Worm (Caenorhabditis elegans) whole organism, L1 larva: ENCODE measurements around the gene cka-2.

Experiments
- C04F5.9 ChIP-seq: sonication (generic microtip); optimal IDR thresholded peaks from 2 replicates; lab custom pipeline; 2016; ENCODE audit warnings: missing genetic modification characterization, missing compliant biosample characterization
- F16B12.6 ChIP-seq: fragments of 150-350 bp; optimal IDR thresholded peaks from 2 replicates; lab custom pipeline; 2014; ENCODE audit warnings: missing biosample characterization, missing genetic modification characterization
- alr-1 ChIP-seq: fragments of 200-800 bp; sonication (Bioruptor generic); optimal IDR thresholded peaks from 2 replicates; lab custom pipeline; 2018; ENCODE audit warnings: borderline replicate concordance, mild to moderate bottlenecking, missing genetic modification characterization, missing compliant biosample characterization
- ama-1 ChIP-seq: fragments of 150-350 bp; optimal IDR thresholded peaks from 2 replicates; lab custom pipeline; 2014
- ceh-63 ChIP-seq: fragments of 200-800 bp; sonication (Bioruptor generic); optimal IDR thresholded peaks from 2 replicates; lab custom pipeline; 2018; ENCODE audit warnings: mild to moderate bottlenecking, missing genetic modification characterization, missing compliant biosample characterization
- ceh-90 ChIP-seq: sonication (generic microtip); optimal IDR thresholded peaks from 2 replicates; lab custom pipeline; 2016; ENCODE audit warnings: missing genetic modification characterization, missing compliant biosample characterization
- dpl-1 ChIP-seq, 3 experiments: fragments of 150-350 bp in 2 of 3; sonication (generic microtip) in 1 of 3; optimal IDR thresholded peaks; 2 replicates each; lab custom pipeline; 2014 to 2017; ENCODE audit warnings: missing biosample characterization in 3 of 3, missing genetic modification characterization in 3 of 3, missing genetic modification reagents in 3 of 3
- efl-1 ChIP-seq, 4 experiments: fragments of 150-350 bp; optimal IDR thresholded peaks in 3 of 4; peaks in 1 of 4; 1 replicate in 1 of 4; 2 replicates in 3 of 4; lab custom pipeline; 2014; ENCODE audit warnings: missing biosample characterization in 2 of 4, missing genetic modification characterization in 2 of 4, missing genetic modification reagents in 2 of 4
- egl-13 ChIP-seq: sonication (generic microtip); optimal IDR thresholded peaks from 2 replicates; lab custom pipeline; 2016; ENCODE audit warnings: missing genotype, missing genetic modification reagents, missing genetic modification characterization, missing compliant biosample characterization
- egl-27 ChIP-seq, 2 experiments: fragments of 150-350 bp in 1 of 2; sonication (generic microtip); optimal IDR thresholded peaks; 3 replicates each; lab custom pipeline; 2017 to 2018; ENCODE audit warnings: missing biosample characterization in 2 of 2, missing genetic modification characterization in 2 of 2, missing genetic modification reagents in 2 of 2
- elt-2 ChIP-seq: sonication (generic microtip); optimal IDR thresholded peaks from 2 replicates; lab custom pipeline; 2016; ENCODE audit warnings: missing genetic modification characterization, mild to moderate bottlenecking, inconsistent platforms, missing compliant biosample characterization, missing genetic modification reagents
- elt-3 ChIP-seq, 6 experiments: fragments of 150-350 bp in 1 of 6; sonication (generic microtip); optimal IDR thresholded peaks; 2 replicates each; lab custom pipeline; 2017 to 2018; ENCODE audit warnings: missing biosample characterization in 6 of 6, missing genetic modification characterization in 6 of 6, inconsistent platforms in 1 of 6
- ets-5 ChIP-seq: fragments of 200-800 bp; sonication (Bioruptor generic); IDR thresholded peaks from 2 replicates; pipeline ENCODE4 v1.3.6; 2022; ENCODE audit warnings: missing genetic modification characterization, missing compliant biosample characterization
- fkh-10 ChIP-seq: sonication (generic microtip); optimal IDR thresholded peaks from 2 replicates; lab custom pipeline; 2017; ENCODE audit warnings: missing biosample characterization, missing genetic modification reagents, missing genetic modification characterization
- fkh-4 ChIP-seq: sonication (generic microtip); optimal IDR thresholded peaks from 2 replicates; lab custom pipeline; 2016; ENCODE audit warnings: missing compliant biosample characterization, missing genetic modification characterization, borderline replicate concordance
- grh-1 ChIP-seq: fragments of 200-800 bp; sonication (Bioruptor generic); IDR thresholded peaks from 2 replicates; pipeline ENCODE4 v1.3.6; 2022; ENCODE audit warnings: missing genetic modification reagents, missing genetic modification characterization, missing compliant biosample characterization
- hlh-4 ChIP-seq: sonication (generic microtip); optimal IDR thresholded peaks from 2 replicates; lab custom pipeline; 2016; ENCODE audit warnings: mild to moderate bottlenecking, missing genetic modification characterization, missing compliant biosample characterization
- lin-13 ChIP-seq: fragments of 150-350 bp; optimal IDR thresholded peaks from 2 replicates; lab custom pipeline; 2014; ENCODE audit warnings: missing biosample characterization, missing genetic modification reagents, missing genetic modification characterization
- lin-14 ChIP-seq: fragments of 200-800 bp; sonication (Bioruptor generic); optimal IDR thresholded peaks from 2 replicates; lab custom pipeline; 2018; ENCODE audit warnings: mild to moderate bottlenecking, missing genetic modification characterization, moderate library complexity, missing compliant biosample characterization
- lin-35 ChIP-seq, 2 experiments: fragments of 150-350 bp; optimal IDR thresholded peaks; 2 replicates each; lab custom pipeline; 2014; ENCODE audit warnings: missing biosample characterization in 2 of 2, missing genetic modification characterization in 2 of 2, missing genetic modification reagents in 2 of 2
- lsy-2 ChIP-seq, 2 experiments: fragments of 150-350 bp; optimal IDR thresholded peaks; 2 replicates each; lab custom pipeline; 2014; ENCODE audit warnings: missing biosample characterization in 2 of 2, missing genetic modification characterization in 2 of 2
- mef-2 ChIP-seq: fragments of 150-350 bp; optimal IDR thresholded peaks from 2 replicates; lab custom pipeline; 2014; ENCODE audit warnings: missing biosample characterization, missing genetic modification characterization
- nhr-11 ChIP-seq: fragments of 150-350 bp; optimal IDR thresholded peaks from 2 replicates; lab custom pipeline; 2014; ENCODE audit warnings: missing biosample characterization, missing genetic modification characterization
- nhr-12 ChIP-seq: sonication (generic microtip); optimal IDR thresholded peaks from 2 replicates; lab custom pipeline; 2017; ENCODE audit warnings: missing biosample characterization, missing genetic modification characterization
- nhr-19 ChIP-seq: fragments of 200-800 bp; sonication (Bioruptor generic); conservative IDR thresholded peaks from 2 replicates; pipeline ENCODE4 v1.3.6; 2022; ENCODE audit warnings: missing genetic modification characterization, missing compliant biosample characterization
- nhr-20 ChIP-seq: sonication (generic microtip); optimal IDR thresholded peaks from 2 replicates; lab custom pipeline; 2016; ENCODE audit warnings: mild to moderate bottlenecking, missing genetic modification characterization, missing compliant biosample characterization
- nhr-237 ChIP-seq: fragments of 150-350 bp; optimal IDR thresholded peaks from 2 replicates; lab custom pipeline; 2014; ENCODE audit warnings: missing biosample characterization, missing genetic modification characterization
- nhr-28 ChIP-seq: fragments of 150-350 bp; optimal IDR thresholded peaks from 2 replicates; lab custom pipeline; 2014; ENCODE audit warnings: missing biosample characterization, missing genetic modification characterization
- nhr-71 ChIP-seq: sonication (generic microtip); optimal IDR thresholded peaks from 2 replicates; lab custom pipeline; 2016; ENCODE audit warnings: mild to moderate bottlenecking, missing genetic modification characterization, moderate library complexity, missing compliant biosample characterization
- nhr-77 ChIP-seq: fragments of 150-350 bp; optimal IDR thresholded peaks from 2 replicates; lab custom pipeline; 2014; ENCODE audit warnings: missing biosample characterization, missing genetic modification characterization
- nhr-84 ChIP-seq: sonication (generic microtip); optimal IDR thresholded peaks from 2 replicates; lab custom pipeline; 2017; ENCODE audit warnings: missing biosample characterization, missing genetic modification characterization
- nhr-85 ChIP-seq: sonication (generic microtip); peaks from one replicate; lab custom pipeline; 2016; ENCODE audit warnings: missing genetic modification characterization, inconsistent platforms, missing compliant biosample characterization
- pqm-1 ChIP-seq: sonication (generic microtip); optimal IDR thresholded peaks from 3 replicates; lab custom pipeline; 2017; ENCODE audit warnings: missing biosample characterization, missing genetic modification characterization
- rnt-1 ChIP-seq: sonication (generic microtip); optimal IDR thresholded peaks from 2 replicates; lab custom pipeline; 2016; ENCODE audit warnings: mild to moderate bottlenecking, missing genetic modification characterization, moderate library complexity, missing compliant biosample characterization
- skn-1 ChIP-seq: fragments of 150-350 bp; optimal IDR thresholded peaks from 2 replicates; lab custom pipeline; 2014; ENCODE audit warnings: missing biosample characterization, missing genetic modification characterization
- snpc-4 ChIP-seq: fragments of 150-350 bp; optimal IDR thresholded peaks from 2 replicates; lab custom pipeline; 2014; ENCODE audit warnings: missing biosample characterization, missing genetic modification characterization
- snu-23 ChIP-seq: sonication (generic microtip); optimal IDR thresholded peaks from 2 replicates; lab custom pipeline; 2016; ENCODE audit warnings: missing genetic modification characterization, missing compliant biosample characterization
- tbx-2 ChIP-seq: sonication (generic microtip); optimal IDR thresholded peaks from 2 replicates; lab custom pipeline; 2016; ENCODE audit warnings: missing genetic modification characterization, missing compliant biosample characterization
- tlp-1 ChIP-seq: fragments of 150-350 bp; optimal IDR thresholded peaks from 2 replicates; lab custom pipeline; 2014; ENCODE audit warnings: missing biosample characterization, missing genetic modification characterization
- unc-30 ChIP-seq: sonication (generic microtip); optimal IDR thresholded peaks from 2 replicates; lab custom pipeline; 2017; ENCODE audit warnings: missing biosample characterization, missing genetic modification characterization
- unc-62 ChIP-seq: fragments of 150-350 bp; optimal IDR thresholded peaks from 2 replicates; lab custom pipeline; 2014; ENCODE audit warnings: missing biosample characterization, missing genetic modification reagents, missing genetic modification characterization
- unc-86 ChIP-seq: sonication (generic microtip); optimal IDR thresholded peaks from 2 replicates; lab custom pipeline; 2016; ENCODE audit warnings: missing genetic modification characterization, missing compliant biosample characterization
- unc-98 ChIP-seq: fragments of 200-800 bp; sonication (Bioruptor generic); IDR thresholded peaks from 2 replicates; pipeline ENCODE4 v1.3.6; 2022; ENCODE audit warnings: missing genetic modification characterization, missing compliant biosample characterization
- vab-15 ChIP-seq: sonication (generic microtip); optimal IDR thresholded peaks from 2 replicates; lab custom pipeline; 2017; ENCODE audit warnings: missing genotype, mild to moderate bottlenecking, missing genetic modification characterization, missing compliant biosample characterization
- ztf-11 ChIP-seq, 2 experiments: sonication (generic microtip); optimal IDR thresholded peaks; 2 replicates each; lab custom pipeline; 2016 to 2017; ENCODE audit warnings: missing genetic modification characterization in 2 of 2, missing biosample characterization in 1 of 2, missing compliant biosample characterization in 1 of 2
- ztf-4 ChIP-seq: fragments of 150-350 bp; optimal IDR thresholded peaks from 2 replicates; lab custom pipeline; 2014; ENCODE audit warnings: missing biosample characterization, missing genetic modification characterization

cka-2 gene

ce11 chrX:4248417-4248816 lies 37.5 kb upstream of the cka-2 start:
- TF ChIP-seq grh-1 (GFP tag; lab: Robert Waterston, UW) (no peak), nhr-85 (tag; lab: Kevin White, UChicago) (peak; percentile 55), nhr-71 (tag; lab: Kevin White, UChicago) (peak; percentile 26), tlp-1 (no peak), nhr-20 (peak; percentile 13), lin-14 (GFP tag; lab: Kevin White, UChicago) (peak; percentile 30), elt-2 (tag; lab: Kevin White, UChicago) (peak; percentile 34), nhr-12 (no peak), snu-23 (GFP tag; lab: Kevin White, UChicago) (peak; percentile 9), snpc-4 (tag; lab: Kevin White, UChicago) (no peak)
- TF ChIP-seq, all 84 proteins: peak for 6

- TF ChIP-seq rnt-1 (tag; lab: Kevin White, UChicago) (no peak), C04F5.9 (tag; lab: Kevin White, UChicago) (no peak), grh-1 (GFP tag; lab: Robert Waterston, UW) (no peak), lin-35 (GFP tag; optimal IDR thresholded peaks at IDR 0.05; lab: Kevin White, UChicago) (no peak), vab-15 (tag; lab: Kevin White, UChicago) (no peak), lin-13 (GFP tag; lab: Kevin White, UChicago) (no peak), pqm-1 (tag; lab: Kevin White, UChicago) (no peak), unc-30 (tag; lab: Kevin White, UChicago) (no peak), ceh-63 (no peak), nhr-237 (tag; lab: Kevin White, UChicago) (no peak), ceh-90 (tag; lab: Kevin White, UChicago) (no peak), dpl-1 (GFP tag; optimal IDR thresholded peaks at IDR 0.05; lab: Kevin White, UChicago) (no peak), nhr-11 (tag; lab: Kevin White, UChicago) (no peak), egl-27 (tag; optimal IDR thresholded peaks at IDR 0.05; lab: Kevin White, UChicago) (no peak), lsy-2 (tag; optimal IDR thresholded peaks at IDR 0.05; lab: Kevin White, UChicago) (no peak), F16B12.6 (tag; lab: Kevin White, UChicago) (no peak), nhr-84 (tag; lab: Kevin White, UChicago) (no peak)
Observed at ce11 chrX:4248949-4249348, 37.0 kb upstream of the cka-2 start, which contains the start of gene hlh-13. hlh-13 (plus strand) TSS chrX:4249249.

ce11 chrX:4252047-4252446 lies 33.9 kb upstream of the cka-2 start, which contains the start of gene srv-5:
srv-5 (plus strand) TSS chrX:4252347.
- no peak for TF ChIP-seq unc-98
- TF ChIP-seq efl-1 (optimal IDR thresholded peaks at IDR 0.05; lab: Kevin White, UChicago): no peak
- TF ChIP-seq efl-1 (GFP tag; optimal IDR thresholded peaks at IDR 0.05 in 1 of 2; lab: Kevin White, UChicago): peak in 1 of 2 experiments; percentile 55

ce11 chrX:4254782-4255181 lies 31.1 kb upstream of the cka-2 start, which contains the start of gene taf-11.1:
taf-11.1 (plus strand) TSS chrX:4255170.
- TF ChIP-seq ceh-63 (no peak), egl-13 (tag; lab: Kevin White, UChicago) (no peak), elt-3 (tag; optimal IDR thresholded peaks at IDR 0.05; lab: Kevin White, UChicago) (no peak), unc-62 (no peak), F16B12.6 (tag; lab: Kevin White, UChicago) (peak; percentile 30), lsy-2 (tag; optimal IDR thresholded peaks at IDR 0.05; lab: Kevin White, UChicago) (peak in 1 of 2 experiments; percentile 24), lin-13 (GFP tag; lab: Kevin White, UChicago) (no peak), fkh-10 (GFP tag; lab: Kevin White, UChicago) (no peak), ets-5 (GFP tag; lab: Robert Waterston, UW) (no peak), nhr-77 (no peak), skn-1 (tag; lab: Kevin White, UChicago) (no peak), fkh-4 (no peak), tbx-2 (no peak), ama-1 (lab: Kevin White, UChicago) (no peak), alr-1 (tag; lab: Kevin White, UChicago) (no peak), mef-2 (tag; lab: Kevin White, UChicago) (no peak), nhr-28 (no peak), elt-2 (tag; lab: Kevin White, UChicago) (no peak), ztf-4 (tag; lab: Kevin White, UChicago) (no peak), vab-15 (tag; lab: Kevin White, UChicago) (no peak), lin-14 (GFP tag; lab: Kevin White, UChicago) (peak; percentile 67), unc-86 (tag; lab: Kevin White, UChicago) (no peak), nhr-19 (no peak), ceh-90 (tag; lab: Kevin White, UChicago) (no peak), ztf-11 (tag; optimal IDR thresholded peaks at IDR 0.05; lab: Kevin White, UChicago) (no peak), hlh-4 (tag; lab: Kevin White, UChicago) (no peak), nhr-71 (tag; lab: Kevin White, UChicago) (peak; percentile 29), snu-23 (GFP tag; lab: Kevin White, UChicago) (peak; percentile 49)
